Worm (Caenorhabditis elegans) whole organism, late embryonic: ENCODE measurements around the gene exc-14.
A peak's percentile ranks its signal among the peaks of the same experiment; 100 is the strongest.
"Not testable (repeated sequence)": the region's sequence is repeated elsewhere in the genome, so short reads cannot be mapped to it uniquely, and the experiment has no call there.

ENCODE experiments used
- C08G9.2 ChIP-seq: sonication (generic microtip); optimal IDR thresholded peaks from 2 replicates; lab custom pipeline; 2016; ENCODE audit warnings: mild to moderate bottlenecking, missing genetic modification characterization, moderate library complexity, missing compliant biosample characterization
- K02D7.2 ChIP-seq: sonication (generic microtip); optimal IDR thresholded peaks from 2 replicates; lab custom pipeline; 2017; ENCODE audit warnings: mild to moderate bottlenecking, missing genetic modification characterization, missing compliant biosample characterization
- ama-1 ChIP-seq: fragments of 150-350 bp; optimal IDR thresholded peaks from 2 replicates; lab custom pipeline; 2014
- ceh-14 ChIP-seq: sonication (generic microtip); optimal IDR thresholded peaks from 2 replicates; lab custom pipeline; 2016; ENCODE audit warnings: missing genotype, missing genetic modification characterization, missing compliant biosample characterization
- ceh-18 ChIP-seq: sonication (generic microtip); optimal IDR thresholded peaks from 2 replicates; lab custom pipeline; 2016; ENCODE audit warnings: missing genetic modification characterization, missing compliant biosample characterization
- ceh-19 ChIP-seq: fragments of 200-800 bp; sonication (Bioruptor generic); optimal IDR thresholded peaks from 2 replicates; lab custom pipeline; 2018; ENCODE audit warnings: mild to moderate bottlenecking, missing genetic modification characterization, missing compliant biosample characterization
- ceh-31 ChIP-seq: sonication (generic microtip); optimal IDR thresholded peaks from 2 replicates; lab custom pipeline; 2016; ENCODE audit warnings: missing genetic modification characterization, missing compliant biosample characterization
- ceh-45 ChIP-seq: fragments of 200-800 bp; sonication (Bioruptor generic); IDR thresholded peaks from 2 replicates; pipeline ENCODE4 v1.3.6; 2022; ENCODE audit warnings: missing genetic modification reagents, missing genetic modification characterization, missing compliant biosample characterization
- ceh-6 ChIP-seq: fragments of 200-800 bp; sonication (Bioruptor generic); optimal IDR thresholded peaks from 2 replicates; lab custom pipeline; 2018; ENCODE audit warnings: mild to moderate bottlenecking, missing genetic modification characterization, missing compliant biosample characterization
- dmd-4 ChIP-seq: sonication (generic microtip); optimal IDR thresholded peaks from 2 replicates; lab custom pipeline; 2016; ENCODE audit warnings: borderline replicate concordance, missing genetic modification characterization, missing compliant biosample characterization
- elt-2 ChIP-seq: sonication (generic microtip); optimal IDR thresholded peaks from 2 replicates; lab custom pipeline; 2016; ENCODE audit warnings: missing genetic modification reagents, missing genetic modification characterization, missing compliant biosample characterization
- hlh-13 ChIP-seq: fragments of 200-800 bp; sonication (Bioruptor generic); optimal IDR thresholded peaks from 2 replicates; lab custom pipeline; 2018; ENCODE audit warnings: mild to moderate bottlenecking, missing genetic modification characterization, missing compliant biosample characterization
- hlh-30 ChIP-seq: sonication (generic microtip); optimal IDR thresholded peaks from 2 replicates; lab custom pipeline; 2017; ENCODE audit warnings: antibody characterized with exemption, missing genetic modification characterization, missing compliant biosample characterization; ENCODE audit not compliant: insufficient read depth
- hlh-8 ChIP-seq: sonication (generic microtip); optimal IDR thresholded peaks from 2 replicates; lab custom pipeline; 2016; ENCODE audit warnings: missing genotype, missing genetic modification characterization, missing compliant biosample characterization
- nfya-1 ChIP-seq: sonication (generic microtip); optimal IDR thresholded peaks from 2 replicates; lab custom pipeline; 2017; ENCODE audit warnings: missing genetic modification characterization, mild to moderate bottlenecking, missing compliant biosample characterization, antibody characterized with exemption, moderate library complexity
- nhr-11 ChIP-seq: fragments of 150-350 bp; optimal IDR thresholded peaks from 2 replicates; lab custom pipeline; 2014; ENCODE audit warnings: missing biosample characterization, missing genetic modification characterization
- nhr-232 ChIP-seq: sonication (generic microtip); optimal IDR thresholded peaks from 2 replicates; lab custom pipeline; 2016; ENCODE audit warnings: missing genetic modification characterization, missing compliant biosample characterization
- npax-4 ChIP-seq: sonication (generic microtip); optimal IDR thresholded peaks from 2 replicates; lab custom pipeline; 2016; ENCODE audit warnings: missing genetic modification characterization, missing compliant biosample characterization
- odd-2 ChIP-seq: sonication (generic microtip); optimal IDR thresholded peaks from 2 replicates; lab custom pipeline; 2017; ENCODE audit warnings: antibody characterized with exemption, mild to moderate bottlenecking, missing genetic modification characterization, missing compliant biosample characterization
- pag-3 ChIP-seq: sonication (generic microtip); optimal IDR thresholded peaks from 2 replicates; lab custom pipeline; 2016; ENCODE audit warnings: missing compliant biosample characterization, missing genetic modification characterization, borderline replicate concordance
- pat-9 ChIP-seq: fragments of 200-800 bp; sonication (Bioruptor generic); optimal IDR thresholded peaks from 2 replicates; lab custom pipeline; 2018; ENCODE audit warnings: mild to moderate bottlenecking, missing genetic modification characterization, moderate library complexity, missing compliant biosample characterization
- pax-1 ChIP-seq: fragments of 150-350 bp; optimal IDR thresholded peaks from 2 replicates; lab custom pipeline; 2014; ENCODE audit warnings: missing biosample characterization, missing genetic modification characterization
- pha-2 ChIP-seq: sonication (generic microtip); optimal IDR thresholded peaks from 2 replicates; lab custom pipeline; 2017; ENCODE audit warnings: mild to moderate bottlenecking, missing genetic modification characterization, missing compliant biosample characterization
- pqm-1 ChIP-seq: sonication (generic microtip); optimal IDR thresholded peaks from 2 replicates; lab custom pipeline; 2016; ENCODE audit warnings: missing genetic modification characterization, missing compliant biosample characterization
- pros-1 ChIP-seq: fragments of 150-350 bp; optimal IDR thresholded peaks from 2 replicates; lab custom pipeline; 2014; ENCODE audit warnings: missing biosample characterization, missing genetic modification reagents, missing genetic modification characterization
- rnt-1 ChIP-seq: sonication (generic microtip); optimal IDR thresholded peaks from 2 replicates; lab custom pipeline; 2016; ENCODE audit warnings: missing genetic modification characterization, missing compliant biosample characterization
- sox-4 ChIP-seq: sonication (generic microtip); optimal IDR thresholded peaks from 2 replicates; lab custom pipeline; 2017; ENCODE audit warnings: mild to moderate bottlenecking, missing genetic modification characterization, inconsistent platforms, missing compliant biosample characterization
- syd-9 ChIP-seq: sonication (generic microtip); optimal IDR thresholded peaks from 2 replicates; lab custom pipeline; 2016; ENCODE audit warnings: mild to moderate bottlenecking, missing genetic modification characterization, moderate library complexity, missing compliant biosample characterization
- tbx-2 ChIP-seq: sonication (generic microtip); optimal IDR thresholded peaks from 2 replicates; lab custom pipeline; 2016; ENCODE audit warnings: missing genetic modification characterization, missing compliant biosample characterization
- unc-3 ChIP-seq, 2 experiments: fragments of 200-800 bp in 1 of 2; sonication (Bioruptor generic) in 1 of 2; sonication (generic microtip) in 1 of 2; conservative IDR thresholded peaks in 1 of 2; optimal IDR thresholded peaks in 1 of 2; 2 replicates each; pipeline versions ENCODE4 v1.3.6 to Lab custom; 2016 to 2022; ENCODE audit warnings: missing compliant biosample characterization in 2 of 2, missing genetic modification characterization in 2 of 2, missing genetic modification reagents in 1 of 2
- unc-42 ChIP-seq: sonication (generic microtip); optimal IDR thresholded peaks from 2 replicates; lab custom pipeline; 2016; ENCODE audit warnings: missing genotype, missing genetic modification characterization, missing compliant biosample characterization
- unc-55 ChIP-seq: sonication (generic microtip); optimal IDR thresholded peaks from 2 replicates; lab custom pipeline; 2017; ENCODE audit warnings: missing biosample characterization, missing genetic modification reagents, missing genetic modification characterization
- zip-5 ChIP-seq: sonication (generic microtip); optimal IDR thresholded peaks from 2 replicates; lab custom pipeline; 2016; ENCODE audit warnings: missing genetic modification characterization, missing compliant biosample characterization

The exc-14 gene

ce11 chrV:5049333-5049942 is 3.4 kb upstream of the exc-14 start, which contains the start of the genes pqn-51 and K11D12.14 (continued):
- TF ChIP-seq unc-3 (GFP tag; conservative IDR thresholded peaks at IDR 0.05; lab: Robert Waterston, UW) (peak; percentile 9; the same call in 1 of the 2 replicates), unc-3 (tag; optimal IDR thresholded peaks at IDR 0.05; lab: Kevin White, UChicago) (no peak)

ce11 chrV:5047230-5047629 is 1.2 kb upstream of the exc-14 start:
- TF ChIP-seq ceh-45 (GFP tag; lab: Robert Waterston, UW) (0 out of 2 replicates have a peak, but pooled peaks have one; percentile 17), unc-3 (GFP tag; conservative IDR thresholded peaks at IDR 0.05; lab: Robert Waterston, UW) (0 out of 2 replicates have a peak, but pooled peaks have one; percentile 10)
- TF ChIP-seq unc-3 (tag; optimal IDR thresholded peaks at IDR 0.05; lab: Kevin White, UChicago) = not testable (repeated sequence)

ce11 chrV:5046558-5046957 is 555 bp upstream of the exc-14 start:
- TF ChIP-seq ceh-6 (no peak), hlh-13 (no peak), nhr-11 (tag; lab: Kevin White, UChicago) (no peak), hlh-30 (tag; lab: Kevin White, UChicago) (no peak), sox-4 (tag; lab: Kevin White, UChicago) (no peak), tbx-2 (no peak), pag-3 (tag; lab: Kevin White, UChicago) (no peak), pros-1 (tag; lab: Kevin White, UChicago) (no peak), syd-9 (tag; lab: Kevin White, UChicago) (no peak)

ce11 chrV:5040925-5041324 is 5.1 kb downstream of the exc-14 start, which contains the start of gene K11D12.8:
Gene K11D12.8 (minus strand): TSS chrV:5041001.
- no peak for TF ChIP-seq hlh-30 (tag; lab: Kevin White, UChicago)
- TF ChIP-seq pat-9 (tag; lab: Kevin White, UChicago) = no peak
- TF ChIP-seq tbx-2 = no peak
- no peak for TF ChIP-seq pax-1
- TF ChIP-seq ceh-18 (tag; lab: Kevin White, UChicago) = no peak
- TF ChIP-seq C08G9.2 = no peak
- no peak for TF ChIP-seq nfya-1 (tag; lab: Kevin White, UChicago)
- TF ChIP-seq ceh-45 (GFP tag; lab: Robert Waterston, UW) = no peak

- TF ChIP-seq dmd-4 (no peak), zip-5 (no peak), pha-2 (no peak), hlh-8 (peak; percentile 75)
These were observed 6.4 kb downstream of the exc-14 start, which contains the start of gene K11D12.11 for ce11 chrV:5039559-5039958. Gene K11D12.11 (minus strand): TSS chrV:5039600.

ce11 chrV:5038449-5038848 is 7.6 kb downstream of the exc-14 start:
- TF ChIP-seq rnt-1 (tag; lab: Kevin White, UChicago) = no peak
- TF ChIP-seq tbx-2 = no peak
- no peak for TF ChIP-seq C08G9.2
- TF ChIP-seq odd-2 (tag; lab: Kevin White, UChicago) = no peak
- TF ChIP-seq unc-3 (GFP tag; conservative IDR thresholded peaks at IDR 0.05; lab: Robert Waterston, UW) = no peak
- no peak for TF ChIP-seq unc-3 (tag; optimal IDR thresholded peaks at IDR 0.05; lab: Kevin White, UChicago)
- TF ChIP-seq ceh-31 (tag; lab: Kevin White, UChicago) = no peak
- no peak for TF ChIP-seq elt-2
- no peak for TF ChIP-seq zip-5
- no peak for TF ChIP-seq ceh-18 (tag; lab: Kevin White, UChicago)
- no peak for TF ChIP-seq npax-4 (tag; lab: Kevin White, UChicago)
- TF ChIP-seq nhr-232 (tag; lab: Kevin White, UChicago) = no peak
- no peak for TF ChIP-seq ama-1 (lab: Kevin White, UChicago)
- TF ChIP-seq, all 69 proteins: peak for 0

ce11 chrV:5036364-5036763 is 9.6 kb downstream of the exc-14 start, which contains the start of gene K11D12.7:
Gene K11D12.7 (minus strand): TSS chrV:5036464.
- TF ChIP-seq nhr-232 (tag; lab: Kevin White, UChicago) = no peak
- no peak for TF ChIP-seq elt-2
- TF ChIP-seq ceh-14 = no peak
- TF ChIP-seq unc-55 = no peak
- TF ChIP-seq dmd-4 = no peak
- TF ChIP-seq unc-42 = no peak
- TF ChIP-seq pqm-1 (tag; lab: Kevin White, UChicago) = no peak
- no peak for TF ChIP-seq ceh-19 (GFP tag; lab: Kevin White, UChicago)
- no peak for TF ChIP-seq K02D7.2 (tag; lab: Kevin White, UChicago)
